Fruit fly (Drosophila melanogaster) whole organism, embryonic: ENCODE results near the gene Alg9.
A peak's percentile ranks its signal among the peaks of the same experiment; 100 is the strongest.

Experiments
- Awh ChIP-seq: fragments of 200-800 bp; sonication (Bioruptor generic); IDR thresholded peaks from 2 replicates; pipeline ENCODE4, ENCODE4 v1.3.6; 2022; ENCODE audit warnings: missing biosample characterization, missing genetic modification characterization
- CG10209 ChIP-seq: fragments of 200-800 bp; sonication (Bioruptor generic); optimal IDR thresholded peaks from 3 replicates; lab custom pipeline; 2017; ENCODE audit warnings: missing biosample characterization, mild to moderate bottlenecking, missing genetic modification characterization, missing genetic modification reagents
- CG1233 ChIP-seq: fragments of 200-800 bp; sonication (Bioruptor generic); optimal IDR thresholded peaks from 4 replicates; lab custom pipeline; 2018; ENCODE audit warnings: missing biosample characterization, mild to moderate bottlenecking, missing genetic modification characterization
- CG1602 ChIP-seq: fragments of 200-800 bp; sonication (Bioruptor generic); optimal IDR thresholded peaks from 3 replicates; lab custom pipeline; 2016; ENCODE audit warnings: missing biosample characterization, missing genetic modification characterization
- CG16863 ChIP-seq: fragments of 200-800 bp; sonication (Bioruptor generic); optimal IDR thresholded peaks from 3 replicates; lab custom pipeline; 2016; ENCODE audit warnings: missing biosample characterization, missing genetic modification characterization
- CG31224 ChIP-seq: fragments of 200-800 bp; sonication (Bioruptor generic); IDR thresholded peaks from 2 replicates; pipeline ENCODE4 v1.3.6; 2022; ENCODE audit warnings: missing biosample characterization, missing genetic modification characterization
- CG3995 ChIP-seq: fragments of 200-800 bp; sonication (Bioruptor generic); optimal IDR thresholded peaks from 3 replicates; lab custom pipeline; 2016; ENCODE audit warnings: missing biosample characterization, missing genetic modification characterization
- CG4328 ChIP-seq: fragments of 200-800 bp; sonication (Bioruptor generic); optimal IDR thresholded peaks from 3 replicates; lab custom pipeline; 2017; ENCODE audit warnings: missing biosample characterization, missing genetic modification reagents, missing genetic modification characterization
- CG9797 ChIP-seq: fragments of 200-800 bp; sonication (Bioruptor generic); optimal IDR thresholded peaks from 3 replicates; lab custom pipeline; 2018; ENCODE audit warnings: missing biosample characterization, mild to moderate bottlenecking, missing genetic modification characterization
- amos ChIP-seq: fragments of 200-800 bp; sonication (Bioruptor generic); IDR thresholded peaks from 2 replicates; pipeline ENCODE4 v1.3.6; 2022; ENCODE audit warnings: missing biosample characterization, missing genetic modification characterization; ENCODE audit not compliant: partially characterized antibody
- caup ChIP-seq: fragments of 200-800 bp; sonication (Bioruptor generic); optimal IDR thresholded peaks from 3 replicates; lab custom pipeline; 2017; ENCODE audit warnings: missing biosample characterization, mild to moderate bottlenecking, missing genetic modification characterization, moderate library complexity; ENCODE audit not compliant: severe bottlenecking
- h ChIP-seq: fragments of >200 bp; optimal IDR thresholded peaks from 2 replicates; lab custom pipeline; 2017
- lola ChIP-seq, 3 experiments: fragments of >200 bp in 2 of 3; fragments of 200-800 bp in 1 of 3; sonication (Bioruptor generic) in 1 of 3; optimal IDR thresholded peaks; 2 replicates each; lab custom pipeline; 2017 to 2019; ENCODE audit warnings: missing biosample characterization in 3 of 3, missing genetic modification characterization in 3 of 3, mild to moderate bottlenecking in 1 of 3, moderate library complexity in 1 of 3
- sd ChIP-seq: fragments of 200-800 bp; sonication (Bioruptor generic); optimal IDR thresholded peaks from 3 replicates; lab custom pipeline; 2018; ENCODE audit warnings: missing biosample characterization, mild to moderate bottlenecking, missing genetic modification characterization, moderate library complexity

DNA sequence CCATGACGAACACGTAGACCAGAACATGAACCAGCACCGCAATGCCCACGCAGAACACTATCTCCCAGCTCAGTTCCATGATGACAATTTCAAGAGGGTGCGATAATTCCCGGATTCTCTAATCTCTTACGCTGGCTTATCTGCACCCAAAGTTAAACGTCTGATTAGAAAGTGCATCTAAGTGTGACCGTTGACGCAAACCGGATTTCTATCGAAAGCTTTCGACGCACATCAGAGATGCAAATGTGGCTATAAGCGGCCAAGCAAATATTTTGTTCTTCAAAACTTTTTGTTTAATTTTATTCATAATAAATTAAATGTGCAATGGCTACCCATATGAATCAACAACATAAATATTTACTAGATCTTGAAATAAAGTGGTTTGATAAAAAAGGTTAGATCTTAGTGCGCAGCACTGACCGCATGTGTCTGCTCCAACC, 41.0 kb downstream of the Alg9 start, which contains the start of the genes Kdsr and CG11858:
- no peak for TF ChIP-seq CG4328 (GFP tag; lab: Kevin White, UChicago)
- peak; percentile 15 for TF ChIP-seq CG16863 (GFP tag; lab: Kevin White, UChicago)
- TF ChIP-seq sd (tag; lab: Kevin White, UChicago) = peak; percentile 27
- peak in 1 of 3 experiments; percentile 53 for TF ChIP-seq lola (GFP tag; optimal IDR thresholded peaks at IDR 0.05; lab: Kevin White, UChicago)
- peak; percentile 4 for TF ChIP-seq CG3995 (GFP tag; lab: Kevin White, UChicago)
- peak; percentile 25 for TF ChIP-seq CG1233
- no peak for TF ChIP-seq amos
- no peak for TF ChIP-seq h
- TF ChIP-seq CG10209 (GFP tag; lab: Kevin White, UChicago) = peak; percentile 38
- TF ChIP-seq CG9797 (GFP tag; lab: Kevin White, UChicago) = peak; percentile 76
- peak; percentile 12 for TF ChIP-seq CG1602 (GFP tag; lab: Kevin White, UChicago)
- TF ChIP-seq caup (GFP tag; lab: Kevin White, UChicago) = peak; percentile 58
- no peak for TF ChIP-seq Awh
- peak; percentile 42; the same call in 1 of the 2 replicates for TF ChIP-seq CG31224 (GFP tag; lab: Robert Waterston, UW)
